Worm (Caenorhabditis elegans): ENCODE data around the gene wrt-2.

The wrt-2 gene

ce11 chrX:3054394-3054793, 39.8 kb downstream of the wrt-2 start:
- TF ChIP-seq flt-1 (GFP tag; IDR thresholded peaks at IDR 0.05) (no peak), tab-1 (GFP tag; IDR thresholded peaks at IDR 0.05) (no peak), klf-2 (GFP tag; conservative IDR thresholded peaks at IDR 0.05) (no peak)

ce11 chrX:3051315-3051993, 42.7 kb downstream of the wrt-2 start:
- TF ChIP-seq klf-2 (GFP tag; conservative IDR thresholded peaks at IDR 0.05) (no peak), ref-1 (GFP tag; conservative IDR thresholded peaks at IDR 0.05) (no peak), med-1 (GFP tag; optimal IDR thresholded peaks at IDR 0.05; ENCODE audit: insufficient read depth) (no peak), flt-1 (GFP tag; IDR thresholded peaks at IDR 0.05) (no peak), cog-1 (tag; optimal IDR thresholded peaks at IDR 0.05) (no peak), T22C8.4 (GFP tag; IDR thresholded peaks at IDR 0.05) (no peak), ztf-23 (GFP tag; IDR thresholded peaks at IDR 0.05) (no peak), ztf-29 (GFP tag; IDR thresholded peaks at IDR 0.05) (no peak), tab-1 (GFP tag; IDR thresholded peaks at IDR 0.05) (no peak)

DNA sequence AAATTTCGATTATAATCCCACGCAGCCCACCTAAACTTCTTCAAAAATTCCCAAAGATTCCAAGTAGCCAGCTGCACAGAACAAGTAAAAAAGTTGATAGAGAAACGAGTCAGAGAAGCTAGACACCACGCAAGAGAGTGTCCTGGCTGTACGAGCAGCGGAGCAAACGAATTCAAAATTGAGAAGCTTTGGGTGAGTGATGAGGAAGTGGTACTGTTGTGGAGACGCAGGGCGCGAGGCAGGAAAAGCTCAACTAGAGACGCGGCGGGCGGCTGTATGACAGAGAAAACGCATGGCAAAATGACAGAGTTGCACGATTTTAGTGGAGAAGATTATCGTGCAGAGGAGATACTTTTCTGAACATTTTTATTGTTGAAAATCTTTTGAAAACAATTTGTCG, 44.9 kb downstream of the wrt-2 start:
- no peak for TF ChIP-seq flt-1 (GFP tag; IDR thresholded peaks at IDR 0.05)
- no peak for TF ChIP-seq cog-1 (tag; optimal IDR thresholded peaks at IDR 0.05)
- TF ChIP-seq med-1 (GFP tag; optimal IDR thresholded peaks at IDR 0.05; ENCODE audit: insufficient read depth), result no peak
- TF ChIP-seq tab-1 (GFP tag; IDR thresholded peaks at IDR 0.05), result no peak
- no peak for TF ChIP-seq klf-2 (GFP tag; conservative IDR thresholded peaks at IDR 0.05)
- no peak for TF ChIP-seq ref-1 (GFP tag; conservative IDR thresholded peaks at IDR 0.05)
- TF ChIP-seq ztf-29 (GFP tag; IDR thresholded peaks at IDR 0.05), result no peak
- TF ChIP-seq ztf-23 (GFP tag; IDR thresholded peaks at IDR 0.05), result no peak
- TF ChIP-seq T22C8.4 (GFP tag; IDR thresholded peaks at IDR 0.05), result no peak

ce11 chrX:3048696-3049095, 45.5 kb downstream of the wrt-2 start:
- TF ChIP-seq med-1 (GFP tag; optimal IDR thresholded peaks at IDR 0.05; ENCODE audit: insufficient read depth) (no peak), ztf-23 (GFP tag; IDR thresholded peaks at IDR 0.05) (no peak), T22C8.4 (GFP tag; IDR thresholded peaks at IDR 0.05) (no peak), klf-2 (GFP tag; conservative IDR thresholded peaks at IDR 0.05) (no peak), cog-1 (tag; optimal IDR thresholded peaks at IDR 0.05) (no peak), tab-1 (GFP tag; IDR thresholded peaks at IDR 0.05) (no peak), ref-1 (GFP tag; conservative IDR thresholded peaks at IDR 0.05) (no peak), flt-1 (GFP tag; IDR thresholded peaks at IDR 0.05) (no peak)

DNA sequence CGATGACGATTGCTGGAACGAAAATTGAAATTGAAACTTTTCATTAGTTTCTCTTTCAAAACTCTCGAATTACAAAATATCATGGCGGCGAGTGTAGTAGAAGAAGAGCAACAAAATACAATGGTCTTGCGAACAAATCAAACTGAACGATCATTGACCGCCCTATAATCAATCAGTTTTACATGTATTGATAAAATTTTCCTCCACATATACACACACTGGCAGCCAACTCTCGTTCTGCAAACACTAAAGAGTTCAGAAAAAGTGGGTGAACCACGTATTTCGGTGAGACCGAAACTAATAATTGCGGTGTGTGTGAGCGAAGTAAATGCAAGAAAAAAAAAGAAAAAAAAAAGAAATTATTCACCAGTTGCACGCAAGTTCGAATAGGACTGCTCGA, 46.9 kb downstream of the wrt-2 start:
- no peak for TF ChIP-seq ztf-23 (GFP tag; IDR thresholded peaks at IDR 0.05)

- TF ChIP-seq ref-1 (GFP tag; conservative IDR thresholded peaks at IDR 0.05) (no peak), klf-2 (GFP tag; conservative IDR thresholded peaks at IDR 0.05) (no peak), flt-1 (GFP tag; IDR thresholded peaks at IDR 0.05) (no peak), tab-1 (GFP tag; IDR thresholded peaks at IDR 0.05) (no peak), ztf-29 (GFP tag; IDR thresholded peaks at IDR 0.05) (no peak), T22C8.4 (GFP tag; IDR thresholded peaks at IDR 0.05) (no peak), ztf-23 (GFP tag; IDR thresholded peaks at IDR 0.05) (no peak), med-1 (GFP tag; optimal IDR thresholded peaks at IDR 0.05; ENCODE audit: insufficient read depth) (no peak), cog-1 (tag; optimal IDR thresholded peaks at IDR 0.05) (no peak)
Observed at ce11 chrX:3045466-3045865, 48.7 kb downstream of the wrt-2 start, which contains the start of gene cnnm-3. cnnm-3 (minus strand) TSS chrX:3045847.
